Worm (Caenorhabditis elegans) whole organism, L4 larva: ENCODE results near the gene F56H9.6.
A peak's percentile ranks its signal among the peaks of the same experiment; 100 is the strongest.

ENCODE experiments used
- F10B5.3 ChIP-seq: sonication (generic microtip); optimal IDR thresholded peaks from 2 replicates; lab custom pipeline; 2016; ENCODE audit warnings: mild to moderate bottlenecking, missing genetic modification characterization, missing compliant biosample characterization
- F26F4.8 ChIP-seq: fragments of 200-800 bp; sonication (Bioruptor generic); conservative IDR thresholded peaks from 2 replicates; pipeline ENCODE4 v1.3.6; 2022; ENCODE audit warnings: missing genetic modification characterization, missing compliant biosample characterization
- F37D6.2 ChIP-seq: sonication (generic microtip); optimal IDR thresholded peaks from 2 replicates; lab custom pipeline; 2016; ENCODE audit warnings: mild to moderate bottlenecking, missing genetic modification characterization, missing compliant biosample characterization
- F49E8.2 ChIP-seq: sonication (generic microtip); optimal IDR thresholded peaks from 2 replicates; lab custom pipeline; 2016; ENCODE audit warnings: missing compliant biosample characterization, mild to moderate bottlenecking, missing genetic modification characterization, borderline replicate concordance
- T26A8.4 ChIP-seq: fragments of 200-800 bp; sonication (Bioruptor generic); IDR thresholded peaks from 2 replicates; pipeline ENCODE4 v1.3.6; 2022; ENCODE audit warnings: missing genetic modification characterization, missing compliant biosample characterization
- Y75B8A.6 ChIP-seq: fragments of 200-800 bp; sonication (Bioruptor generic); IDR thresholded peaks from 2 replicates; pipeline ENCODE4 v1.3.6; 2022; ENCODE audit warnings: missing genetic modification reagents, missing genetic modification characterization, missing compliant biosample characterization
- aha-1 ChIP-seq: fragments of 150-350 bp; peaks from one replicate; lab custom pipeline; 2014; ENCODE audit warnings: missing biosample characterization, missing genetic modification characterization
- ama-1 ChIP-seq: fragments of 150-350 bp; optimal IDR thresholded peaks from 2 replicates; lab custom pipeline; 2014; ENCODE audit warnings: inconsistent platforms, mixed read lengths
- arid-1 ChIP-seq: fragments of 200-800 bp; sonication (Bioruptor generic); conservative IDR thresholded peaks from 2 replicates; pipeline ENCODE4 v1.3.6; 2022; ENCODE audit warnings: missing genetic modification reagents, missing genetic modification characterization, missing compliant biosample characterization
- ceh-20 ChIP-seq: fragments of 200-800 bp; sonication (Bioruptor generic); IDR thresholded peaks from 2 replicates; pipeline ENCODE4 v1.3.6; 2022; ENCODE audit warnings: missing genetic modification reagents, missing genetic modification characterization, missing compliant biosample characterization
- ceh-28 ChIP-seq: fragments of 150-350 bp; optimal IDR thresholded peaks from 2 replicates; lab custom pipeline; 2014; ENCODE audit warnings: missing biosample characterization, missing genetic modification reagents, missing genetic modification characterization
- ces-1 ChIP-seq: fragments of 150-350 bp; sonication (generic microtip); optimal IDR thresholded peaks from 4 replicates; lab custom pipeline; 2014; ENCODE audit warnings: missing biosample characterization, missing genetic modification reagents, missing genetic modification characterization
- ctbp-1 ChIP-seq: fragments of 200-800 bp; sonication (Bioruptor generic); IDR thresholded peaks from 2 replicates; pipeline ENCODE4 v1.3.6; 2022; ENCODE audit warnings: missing genetic modification reagents, missing genetic modification characterization, missing compliant biosample characterization
- daf-12 ChIP-seq: fragments of 150-350 bp; optimal IDR thresholded peaks from 2 replicates; lab custom pipeline; 2014; ENCODE audit warnings: missing biosample characterization, missing genetic modification reagents, missing genetic modification characterization
- daf-19 ChIP-seq: fragments of 200-800 bp; sonication (Bioruptor generic); conservative IDR thresholded peaks from 2 replicates; pipeline ENCODE4 v1.3.6; 2022; ENCODE audit warnings: missing genetic modification characterization, missing compliant biosample characterization
- dmd-6 ChIP-seq: fragments of 200-800 bp; sonication (Bioruptor generic); IDR thresholded peaks from 2 replicates; pipeline ENCODE4 v1.3.6; 2022; ENCODE audit warnings: missing genetic modification reagents, missing genetic modification characterization, missing compliant biosample characterization
- dpl-1 ChIP-seq: fragments of 150-350 bp; optimal IDR thresholded peaks from 2 replicates; lab custom pipeline; 2014; ENCODE audit warnings: missing biosample characterization, missing genetic modification reagents, missing genetic modification characterization
- duxl-1 ChIP-seq: sonication (generic microtip); optimal IDR thresholded peaks from 2 replicates; lab custom pipeline; 2016; ENCODE audit warnings: mild to moderate bottlenecking, missing genetic modification characterization, moderate library complexity, missing compliant biosample characterization; ENCODE audit not compliant: poor library complexity
- hif-1 ChIP-seq, 2 experiments: sonication (generic microtip); optimal IDR thresholded peaks; 2 replicates each; lab custom pipeline; 2016 to 2017; ENCODE audit warnings: missing compliant biosample characterization in 2 of 2, missing genetic modification characterization in 2 of 2, missing genetic modification reagents in 2 of 2, missing genotype in 2 of 2, mild to moderate bottlenecking in 1 of 2
- lim-7 ChIP-seq: fragments of 200-800 bp; sonication (Bioruptor generic); IDR thresholded peaks from 2 replicates; pipeline ENCODE4 v1.3.6; 2022; ENCODE audit warnings: missing genetic modification characterization, missing compliant biosample characterization
- lir-3 ChIP-seq: sonication (generic microtip); optimal IDR thresholded peaks from 2 replicates; lab custom pipeline; 2016; ENCODE audit warnings: mild to moderate bottlenecking, missing genetic modification characterization, missing compliant biosample characterization
- lsy-2 ChIP-seq, 2 experiments: fragments of 150-350 bp in 1 of 2; sonication (generic microtip) in 1 of 2; optimal IDR thresholded peaks; 2 replicates each; lab custom pipeline; 2014 to 2017; ENCODE audit warnings: missing biosample characterization in 2 of 2, missing genetic modification characterization in 2 of 2
- madf-5 ChIP-seq, 2 experiments: fragments of 200-800 bp; sonication (Bioruptor generic); IDR thresholded peaks; 2 replicates each; pipeline ENCODE4 v1.3.6; 2022; ENCODE audit warnings: missing compliant biosample characterization in 2 of 2, missing genetic modification characterization in 2 of 2
- madf-9 ChIP-seq: fragments of 200-800 bp; sonication (Bioruptor generic); conservative IDR thresholded peaks from 2 replicates; pipeline ENCODE4 v1.3.6; 2022; ENCODE audit warnings: missing genetic modification reagents, missing genetic modification characterization, missing compliant biosample characterization
- mxl-3 ChIP-seq: fragments of 200-800 bp; sonication (Bioruptor generic); optimal IDR thresholded peaks from 2 replicates; lab custom pipeline; 2018; ENCODE audit warnings: mild to moderate bottlenecking, missing genetic modification characterization, missing compliant biosample characterization
- nhr-10 ChIP-seq: fragments of 150-350 bp; optimal IDR thresholded peaks from 2 replicates; lab custom pipeline; 2014; ENCODE audit warnings: missing biosample characterization, missing genetic modification characterization
- nhr-11 ChIP-seq: fragments of 150-350 bp; optimal IDR thresholded peaks from 2 replicates; lab custom pipeline; 2014; ENCODE audit warnings: missing biosample characterization, missing genetic modification characterization
- nhr-237 ChIP-seq: sonication (generic microtip); optimal IDR thresholded peaks from 2 replicates; lab custom pipeline; 2017; ENCODE audit warnings: missing biosample characterization, missing genetic modification characterization
- nhr-28 ChIP-seq: fragments of 150-350 bp; optimal IDR thresholded peaks from 2 replicates; lab custom pipeline; 2014; ENCODE audit warnings: missing biosample characterization, missing genetic modification characterization
- nhr-41 ChIP-seq: fragments of 200-800 bp; sonication (Bioruptor generic); IDR thresholded peaks from 2 replicates; pipeline ENCODE4 v1.3.6; 2022; ENCODE audit warnings: missing genetic modification reagents, missing genetic modification characterization, missing compliant biosample characterization
- nhr-42 ChIP-seq: fragments of 200-800 bp; sonication (Bioruptor generic); IDR thresholded peaks from 2 replicates; pipeline ENCODE4 v1.3.6; 2022; ENCODE audit warnings: missing genetic modification characterization, missing compliant biosample characterization
- nhr-6 ChIP-seq: fragments of 150-350 bp; optimal IDR thresholded peaks from 2 replicates; lab custom pipeline; 2014; ENCODE audit warnings: missing biosample characterization, missing genetic modification characterization
- nhr-76 ChIP-seq: fragments of 150-350 bp; optimal IDR thresholded peaks from 2 replicates; lab custom pipeline; 2014; ENCODE audit warnings: missing biosample characterization, missing genetic modification characterization
- nhr-77 ChIP-seq: fragments of 150-350 bp; optimal IDR thresholded peaks from 2 replicates; lab custom pipeline; 2014; ENCODE audit warnings: missing biosample characterization, missing genetic modification characterization
- php-3 ChIP-seq: fragments of 200-800 bp; sonication (Bioruptor generic); IDR thresholded peaks from 2 replicates; pipeline ENCODE4 v1.3.6; 2022; ENCODE audit warnings: missing genetic modification reagents, missing genetic modification characterization, missing compliant biosample characterization
- pqm-1 ChIP-seq: sonication (generic microtip); optimal IDR thresholded peaks from 2 replicates; lab custom pipeline; 2017; ENCODE audit warnings: missing biosample characterization, missing genetic modification characterization
- saeg-2 ChIP-seq: fragments of 200-800 bp; sonication (Bioruptor generic); IDR thresholded peaks from 2 replicates; pipeline ENCODE4 v1.3.6; 2022; ENCODE audit warnings: missing genetic modification reagents, missing genetic modification characterization, missing compliant biosample characterization
- skn-1 ChIP-seq: fragments of 150-350 bp; optimal IDR thresholded peaks from 2 replicates; lab custom pipeline; 2014; ENCODE audit warnings: missing biosample characterization, missing genetic modification characterization
- tag-97 ChIP-seq: fragments of 200-800 bp; sonication (Bioruptor generic); IDR thresholded peaks from 2 replicates; pipeline ENCODE4 v1.3.6; 2022; ENCODE audit warnings: missing genetic modification characterization, missing compliant biosample characterization
- tra-1 ChIP-seq: fragments of 200-800 bp; sonication (Bioruptor generic); IDR thresholded peaks from 2 replicates; pipeline ENCODE4 v1.3.6; 2022; ENCODE audit warnings: missing genetic modification reagents, missing genetic modification characterization, missing compliant biosample characterization
- unc-39 ChIP-seq: sonication (generic microtip); optimal IDR thresholded peaks from 2 replicates; lab custom pipeline; 2017; ENCODE audit warnings: missing biosample characterization, missing genetic modification characterization
- unc-62 ChIP-seq, 3 experiments: fragments of 150-350 bp in 1 of 3; sonication (generic microtip); optimal IDR thresholded peaks in 2 of 3; peaks in 1 of 3; 1 replicate in 1 of 3; 2 replicates in 2 of 3; lab custom pipeline; 2014 to 2017; ENCODE audit warnings: missing biosample characterization in 3 of 3, missing genetic modification characterization in 3 of 3, missing genetic modification reagents in 3 of 3, missing genotype in 1 of 3
- zag-1 ChIP-seq: fragments of 150-350 bp; optimal IDR thresholded peaks from 2 replicates; lab custom pipeline; 2014; ENCODE audit warnings: missing biosample characterization, missing genetic modification characterization

Gene F56H9.6

ce11 chrV:12649636-12650035, 20.0 kb upstream of the F56H9.6 start, which contains the start of gene lin-25:
Gene lin-25 (plus strand): TSS chrV:12649925.
- TF ChIP-seq lsy-2 (tag; optimal IDR thresholded peaks at IDR 0.05; lab: Kevin White, UChicago) (peak in 1 of 2 experiments; percentile 54), pqm-1 (tag; lab: Kevin White, UChicago) (peak; percentile 27), nhr-42 (no peak), lir-3 (tag; lab: Kevin White, UChicago) (no peak), nhr-28 (peak; percentile 57), F10B5.3 (tag; lab: Kevin White, UChicago) (no peak), nhr-6 (tag; lab: Kevin White, UChicago) (peak; percentile 36), hif-1 (tag; optimal IDR thresholded peaks at IDR 0.05; lab: Kevin White, UChicago) (no peak), mxl-3 (GFP tag; lab: Kevin White, UChicago) (peak; percentile 52)
- TF ChIP-seq, all 104 proteins: peak for 5

ce11 chrV:12649213-12649612, 19.6 kb upstream of the F56H9.6 start, which contains the start of gene gpa-9:
Gene gpa-9 (minus strand): TSS chrV:12649313.
- TF ChIP-seq ama-1 = no peak
- TF ChIP-seq ces-1 = no peak
- no peak for TF ChIP-seq lsy-2 (tag; optimal IDR thresholded peaks at IDR 0.05; lab: Kevin White, UChicago)
- TF ChIP-seq daf-12 (tag; lab: Kevin White, UChicago) = no peak
- TF ChIP-seq lim-7 = no peak
- no peak for TF ChIP-seq zag-1 (tag; lab: Kevin White, UChicago)

- no peak for TF ChIP-seq nhr-76 (tag; lab: Kevin White, UChicago)
- TF ChIP-seq tag-97 (GFP tag; lab: Robert Waterston, UW) = no peak
- TF ChIP-seq saeg-2 (GFP tag; lab: Robert Waterston, UW) = no peak
- no peak for TF ChIP-seq aha-1
- no peak for TF ChIP-seq F10B5.3 (tag; lab: Kevin White, UChicago)
- no peak for TF ChIP-seq F26F4.8
- no peak for TF ChIP-seq ceh-28
- TF ChIP-seq daf-19 = no peak
- no peak for TF ChIP-seq ces-1
- no peak for TF ChIP-seq skn-1
- TF ChIP-seq duxl-1 (tag; lab: Kevin White, UChicago) = no peak
- TF ChIP-seq arid-1 (GFP tag; lab: Robert Waterston, UW) = no peak
- no peak for TF ChIP-seq php-3 (GFP tag; lab: Robert Waterston, UW)
- TF ChIP-seq madf-9 (GFP tag; lab: Robert Waterston, UW) = no peak
- TF ChIP-seq F49E8.2 (tag; lab: Kevin White, UChicago) = no peak
- no peak for TF ChIP-seq ceh-20 (GFP tag; lab: Robert Waterston, UW)
- TF ChIP-seq hif-1 (tag; optimal IDR thresholded peaks at IDR 0.05; lab: Kevin White, UChicago) = no peak
- TF ChIP-seq madf-5 (GFP tag; IDR thresholded peaks at IDR 0.05; lab: Robert Waterston, UW) = no peak
- no peak for TF ChIP-seq Y75B8A.6 (GFP tag; lab: Robert Waterston, UW)
Observed at ce11 chrV:12644500-12644899, 14.9 kb upstream of the F56H9.6 start, which contains the start of gene F56H9.8. Gene F56H9.8 (plus strand): TSS chrV:12644800.

ce11 chrV:12640384-12640783, 10.7 kb upstream of the F56H9.6 start, which contains the start of gene gpa-8:
Gene gpa-8 (minus strand): TSS chrV:12640484.
- TF ChIP-seq tra-1 (GFP tag; lab: Robert Waterston, UW) = no peak

ce11 chrV:12637764-12638502, 8.3 kb upstream of the F56H9.6 start:
- TF ChIP-seq dpl-1 (GFP tag; lab: Kevin White, UChicago) = no peak
- no peak for TF ChIP-seq F26F4.8
- TF ChIP-seq daf-19 = no peak
- TF ChIP-seq F49E8.2 (tag; lab: Kevin White, UChicago) = no peak
- no peak for TF ChIP-seq nhr-11 (tag; lab: Kevin White, UChicago)
- no peak for TF ChIP-seq F37D6.2 (tag; lab: Kevin White, UChicago)
- TF ChIP-seq nhr-41 = no peak
- no peak for TF ChIP-seq nhr-77 (tag; lab: Kevin White, UChicago)
- no peak for TF ChIP-seq ctbp-1
- no peak for TF ChIP-seq tag-97 (GFP tag; lab: Robert Waterston, UW)
- no peak for TF ChIP-seq nhr-237 (tag; lab: Kevin White, UChicago)
- TF ChIP-seq unc-62 (GFP tag; optimal IDR thresholded peaks at IDR 0.05 in 1 of 2; lab: Kevin White, UChicago) = peak in 1 of 2 experiments; percentile 7
- TF ChIP-seq unc-62 (tag; optimal IDR thresholded peaks at IDR 0.05; lab: Kevin White, UChicago) = no peak
- no peak for TF ChIP-seq unc-39 (tag; lab: Kevin White, UChicago)
- TF ChIP-seq nhr-10 (tag; lab: Kevin White, UChicago) = no peak
- TF ChIP-seq tra-1 (GFP tag; lab: Robert Waterston, UW) = 0 out of 2 replicates have a peak, but pooled peaks have one; percentile 50
- no peak for TF ChIP-seq lsy-2 (tag; optimal IDR thresholded peaks at IDR 0.05; lab: Kevin White, UChicago)
- TF ChIP-seq nhr-42 = no peak
- TF ChIP-seq T26A8.4 (GFP tag; lab: Robert Waterston, UW) = no peak
- peak; percentile 50 for TF ChIP-seq dmd-6
